Fruit fly (Drosophila melanogaster) whole organism, embryonic: ENCODE results near the gene MTPAP.

ENCODE experiments used
- Abd-B ChIP-seq: fragments of 200-800 bp; sonication (Bioruptor generic); optimal IDR thresholded peaks from 2 replicates; lab custom pipeline; 2018; ENCODE audit warnings: missing biosample characterization, mild to moderate bottlenecking, missing genetic modification characterization, moderate library complexity
- Asciz ChIP-seq: fragments of 200-800 bp; sonication (Bioruptor generic); optimal IDR thresholded peaks from 2 replicates; lab custom pipeline; 2017; ENCODE audit warnings: missing biosample characterization, mild to moderate bottlenecking, missing genetic modification characterization, missing genetic modification reagents
- Atf3 ChIP-seq: fragments of 200-800 bp; sonication (Bioruptor generic); optimal IDR thresholded peaks from 3 replicates; lab custom pipeline; 2016; ENCODE audit warnings: missing biosample characterization, missing genetic modification characterization
- CG10979 ChIP-seq: fragments of 200-800 bp; sonication (Bioruptor generic); optimal IDR thresholded peaks from 2 replicates; lab custom pipeline; 2018; ENCODE audit warnings: missing biosample characterization, mild to moderate bottlenecking, missing genetic modification characterization, moderate library complexity
- CG12155 ChIP-seq: fragments of 200-800 bp; sonication (Bioruptor generic); optimal IDR thresholded peaks from 3 replicates; lab custom pipeline; 2016; ENCODE audit warnings: missing biosample characterization, missing genetic modification characterization
- CG14860 ChIP-seq: fragments of 200-800 bp; sonication (Bioruptor generic); IDR thresholded peaks from 3 replicates; pipeline ENCODE4 v1.3.6; 2022; ENCODE audit warnings: missing biosample characterization, missing genetic modification characterization; ENCODE audit not compliant: partially characterized antibody
- CG15269 ChIP-seq: fragments of 200-800 bp; sonication (Bioruptor generic); optimal IDR thresholded peaks from 2 replicates; lab custom pipeline; 2018; ENCODE audit warnings: missing biosample characterization, mild to moderate bottlenecking, missing genetic modification characterization, moderate library complexity
- CG16779 ChIP-seq: fragments of 200-800 bp; sonication (Bioruptor generic); IDR thresholded peaks from 2 replicates; pipeline ENCODE4 v1.3.6; 2022; ENCODE audit warnings: missing biosample characterization, missing genetic modification characterization
- CG1792 ChIP-seq: fragments of 200-800 bp; sonication (Bioruptor generic); optimal IDR thresholded peaks from 2 replicates; lab custom pipeline; 2016; ENCODE audit warnings: missing biosample characterization, missing genetic modification characterization
- CG2202 ChIP-seq: fragments of 200-800 bp; sonication (Bioruptor generic); optimal IDR thresholded peaks from 2 replicates; lab custom pipeline; 2018; ENCODE audit warnings: missing biosample characterization, mild to moderate bottlenecking, missing genetic modification characterization
- CG30431 ChIP-seq: fragments of 200-800 bp; sonication (Bioruptor generic); optimal IDR thresholded peaks from 2 replicates; lab custom pipeline; 2017; ENCODE audit warnings: missing biosample characterization, missing genetic modification characterization
- CG31441 ChIP-seq: fragments of 200-800 bp; sonication (Bioruptor generic); IDR thresholded peaks from 2 replicates; pipeline ENCODE4 v1.3.6; 2022; ENCODE audit warnings: missing biosample characterization, missing genetic modification characterization
- CG4328 ChIP-seq: fragments of 200-800 bp; sonication (Bioruptor generic); optimal IDR thresholded peaks from 3 replicates; lab custom pipeline; 2017; ENCODE audit warnings: missing biosample characterization, missing genetic modification reagents, missing genetic modification characterization
- CG43689 ChIP-seq: fragments of 200-800 bp; sonication (Bioruptor generic); IDR thresholded peaks from 2 replicates; pipeline ENCODE4 v1.3.6; 2022; ENCODE audit warnings: missing biosample characterization, missing genetic modification characterization
- CG5245 ChIP-seq: fragments of 200-800 bp; sonication (Bioruptor generic); optimal IDR thresholded peaks from 3 replicates; lab custom pipeline; 2016; ENCODE audit warnings: missing biosample characterization, missing genetic modification characterization
- CG6175 ChIP-seq: fragments of 200-800 bp; sonication (Bioruptor generic); IDR thresholded peaks from 3 replicates; pipeline ENCODE4 v1.3.6; 2022; ENCODE audit warnings: missing biosample characterization, missing genetic modification characterization
- CG8290 ChIP-seq, 3 experiments: fragments of 200-800 bp; sonication (Bioruptor generic); optimal IDR thresholded peaks; 2 replicates each; lab custom pipeline; 2016 to 2019; ENCODE audit warnings: missing biosample characterization in 3 of 3, missing genetic modification characterization in 3 of 3, mild to moderate bottlenecking in 2 of 3, moderate library complexity in 1 of 3
- CG8359 ChIP-seq: fragments of 200-800 bp; sonication (Bioruptor generic); optimal IDR thresholded peaks from 2 replicates; lab custom pipeline; 2017; ENCODE audit warnings: missing biosample characterization, mild to moderate bottlenecking, missing genetic modification characterization, borderline replicate concordance
- CG8944 ChIP-seq: fragments of 200-800 bp; sonication (Bioruptor generic); optimal IDR thresholded peaks from 3 replicates; lab custom pipeline; 2016; ENCODE audit warnings: missing biosample characterization, missing genetic modification characterization
- Dek ChIP-seq: fragments of 200-800 bp; sonication (Bioruptor generic); optimal IDR thresholded peaks from 3 replicates; lab custom pipeline; 2019; ENCODE audit warnings: missing biosample characterization, mild to moderate bottlenecking, missing genetic modification characterization, moderate library complexity
- Dll ChIP-seq: fragments of 200-800 bp; sonication (Bioruptor generic); IDR thresholded peaks from 4 replicates; pipeline ENCODE4 v1.3.6; 2022; ENCODE audit warnings: missing biosample characterization, missing genetic modification characterization; ENCODE audit not compliant: partially characterized antibody
- Doc3 ChIP-seq: fragments of 200-800 bp; sonication (Bioruptor generic); IDR thresholded peaks from 3 replicates; pipeline ENCODE4 v1.3.6; 2022; ENCODE audit warnings: missing biosample characterization, missing genetic modification characterization; ENCODE audit not compliant: partially characterized antibody
- MESR4 ChIP-seq: fragments of 200-800 bp; sonication (Bioruptor generic); optimal IDR thresholded peaks from 2 replicates; lab custom pipeline; 2018; ENCODE audit warnings: missing biosample characterization, mild to moderate bottlenecking, missing genetic modification characterization, moderate library complexity
- NC2α ChIP-seq: fragments of 200-800 bp; sonication (Bioruptor generic); optimal IDR thresholded peaks from 2 replicates; lab custom pipeline; 2016; ENCODE audit warnings: missing biosample characterization, missing genetic modification characterization
- Ptx1 ChIP-seq: fragments of 200-800 bp; sonication (Bioruptor generic); IDR thresholded peaks from 2 replicates; pipeline ENCODE4 v1.3.6; 2022; ENCODE audit warnings: missing biosample characterization, missing genetic modification characterization
- Ssrp ChIP-seq: fragments of 200-800 bp; sonication (Bioruptor generic); optimal IDR thresholded peaks from 2 replicates; lab custom pipeline; 2018; ENCODE audit warnings: missing biosample characterization, mild to moderate bottlenecking, missing genetic modification characterization, moderate library complexity
- TFAM ChIP-seq: fragments of 200-800 bp; sonication (Bioruptor generic); optimal IDR thresholded peaks from 2 replicates; lab custom pipeline; 2017; ENCODE audit warnings: missing biosample characterization, missing genetic modification characterization, inconsistent platforms
- ash1 ChIP-seq: fragments of 200-800 bp; sonication (Bioruptor generic); optimal IDR thresholded peaks from 2 replicates; lab custom pipeline; 2018; ENCODE audit warnings: missing biosample characterization, mild to moderate bottlenecking, missing genetic modification characterization
- bab2 ChIP-seq: fragments of 200-800 bp; sonication (Bioruptor generic); optimal IDR thresholded peaks from 2 replicates; lab custom pipeline; 2016; ENCODE audit warnings: missing biosample characterization, missing genetic modification characterization
- bcd ChIP-seq: fragments of 200-800 bp; sonication (Bioruptor generic); optimal IDR thresholded peaks from 2 replicates; lab custom pipeline; 2017; ENCODE audit warnings: missing biosample characterization, mild to moderate bottlenecking, missing genetic modification characterization
- bowl ChIP-seq: fragments of 200-800 bp; sonication (Bioruptor generic); IDR thresholded peaks from 2 replicates; pipeline ENCODE4 v1.3.6; 2022; ENCODE audit warnings: missing biosample characterization, missing genetic modification characterization
- caup ChIP-seq: fragments of 200-800 bp; sonication (Bioruptor generic); optimal IDR thresholded peaks from 3 replicates; lab custom pipeline; 2017; ENCODE audit warnings: missing biosample characterization, mild to moderate bottlenecking, missing genetic modification characterization, moderate library complexity; ENCODE audit not compliant: severe bottlenecking
- dimm ChIP-seq: fragments of 200-800 bp; sonication (Bioruptor generic); IDR thresholded peaks from 2 replicates; pipeline ENCODE4 v1.3.6; 2022; ENCODE audit warnings: missing biosample characterization, missing genetic modification characterization
- dysf ChIP-seq: fragments of 200-800 bp; sonication (Bioruptor generic); IDR thresholded peaks from 3 replicates; pipeline ENCODE4 v1.3.6; 2022; ENCODE audit warnings: missing biosample characterization, missing genetic modification characterization
- exex ChIP-seq: fragments of 200-800 bp; sonication (Bioruptor generic); optimal IDR thresholded peaks from 4 replicates; lab custom pipeline; 2018; ENCODE audit warnings: missing biosample characterization, mild to moderate bottlenecking, missing genetic modification characterization, moderate library complexity
- ftz-f1 ChIP-seq: fragments of 200-800 bp; sonication (Bioruptor generic); optimal IDR thresholded peaks from 2 replicates; lab custom pipeline; 2016; ENCODE audit warnings: missing biosample characterization, missing genetic modification characterization
- grau ChIP-seq: fragments of 200-800 bp; optimal IDR thresholded peaks from 3 replicates; lab custom pipeline; 2019; ENCODE audit warnings: missing biosample characterization, mild to moderate bottlenecking, missing genetic modification characterization, moderate library complexity
- ind ChIP-seq: fragments of 200-800 bp; sonication (Bioruptor generic); optimal IDR thresholded peaks from 3 replicates; lab custom pipeline; 2016; ENCODE audit warnings: missing biosample characterization, missing genetic modification characterization
- inv ChIP-seq: fragments of 200-800 bp; sonication (Bioruptor generic); IDR thresholded peaks from 2 replicates; pipeline ENCODE4 v1.3.6; 2022; ENCODE audit warnings: missing biosample characterization, missing genetic modification characterization; ENCODE audit not compliant: partially characterized antibody
- knrl ChIP-seq: fragments of 200-800 bp; sonication (Bioruptor generic); IDR thresholded peaks from 3 replicates; pipeline ENCODE4 v1.3.6; 2022; ENCODE audit warnings: missing biosample characterization, missing genetic modification characterization; ENCODE audit not compliant: partially characterized antibody
- nmo ChIP-seq: fragments of 200-800 bp; sonication (Bioruptor generic); optimal IDR thresholded peaks from 2 replicates; lab custom pipeline; 2018; ENCODE audit warnings: missing biosample characterization, mild to moderate bottlenecking, missing genetic modification characterization, moderate library complexity
- otp ChIP-seq: fragments of 200-800 bp; sonication (Bioruptor generic); IDR thresholded peaks from 3 replicates; pipeline ENCODE4, ENCODE4 v1.3.6; 2022; ENCODE audit warnings: missing biosample characterization, missing genetic modification characterization
- pb ChIP-seq: fragments of 200-800 bp; sonication (Bioruptor generic); optimal IDR thresholded peaks from 3 replicates; lab custom pipeline; 2016; ENCODE audit warnings: missing biosample characterization, missing genetic modification characterization
- rib ChIP-seq: fragments of 200-800 bp; sonication (Bioruptor generic); IDR thresholded peaks from 2 replicates; pipeline ENCODE4 v1.3.6; 2022; ENCODE audit warnings: missing biosample characterization, missing genetic modification characterization
- sens ChIP-seq: fragments of 200-800 bp; sonication (Bioruptor generic); peaks from one replicate; lab custom pipeline; 2016; ENCODE audit warnings: missing biosample characterization, missing genetic modification characterization
- stc ChIP-seq: fragments of 200-800 bp; sonication (Bioruptor generic); IDR thresholded peaks from 2 replicates; pipeline ENCODE4 v1.3.6; 2022; ENCODE audit warnings: missing biosample characterization, missing genetic modification characterization
- sug ChIP-seq: fragments of 200-800 bp; optimal IDR thresholded peaks from 2 replicates; lab custom pipeline; 2019; ENCODE audit warnings: missing biosample characterization, mild to moderate bottlenecking, missing genetic modification characterization, moderate library complexity
- wor ChIP-seq: fragments of 200-800 bp; sonication (Bioruptor generic); IDR thresholded peaks from 2 replicates; pipeline ENCODE4 v1.3.6; 2022; ENCODE audit warnings: missing biosample characterization, missing genetic modification characterization
- zen ChIP-seq: fragments of 200-800 bp; sonication (Bioruptor generic); optimal IDR thresholded peaks from 3 replicates; lab custom pipeline; 2018; ENCODE audit warnings: missing biosample characterization, mild to moderate bottlenecking, missing genetic modification characterization, moderate library complexity

The MTPAP gene

dm6 chrX:1370104-1370802 is 21.1 kb upstream of the MTPAP start, which contains the start of gene ssx (continued):
- TF ChIP-seq CG8359 (GFP tag; lab: Kevin White, UChicago) (no peak), ash1 (GFP tag; lab: Kevin White, UChicago) (no peak), CG15269 (tag; lab: Kevin White, UChicago) (no peak), Dek (no peak), sug (peak; percentile 36), exex (tag; lab: Kevin White, UChicago) (peak; percentile 23), CG1792 (no peak), rib (GFP tag; lab: Robert Waterston, UW) (no peak), ind (GFP tag; lab: Kevin White, UChicago) (peak; percentile 18), CG12155 (GFP tag; lab: Kevin White, UChicago) (no peak), sens (GFP tag; lab: Kevin White, UChicago) (peak; percentile 70), CG8290 (GFP tag; optimal IDR thresholded peaks at IDR 0.05; lab: Kevin White, UChicago) (peak; percentile 36), CG8290 (tag; optimal IDR thresholded peaks at IDR 0.05; lab: Kevin White, UChicago) (peak in 1 of 2 experiments; percentile 62), bab2 (GFP tag; lab: Kevin White, UChicago) (peak; percentile 14), Atf3 (GFP tag; lab: Kevin White, UChicago) (no peak), TFAM (GFP tag; lab: Kevin White, UChicago) (no peak), bcd (GFP tag; lab: Kevin White, UChicago) (peak; percentile 22), MESR4 (GFP tag; lab: Kevin White, UChicago) (peak; percentile 84), CG6175 (GFP tag; lab: Robert Waterston, UW) (no peak), CG30431 (GFP tag; lab: Kevin White, UChicago) (no peak), caup (GFP tag; lab: Kevin White, UChicago) (no peak), zen (no peak), pb (GFP tag; lab: Kevin White, UChicago) (no peak), CG14860 (GFP tag; lab: Robert Waterston, UW) (peak; percentile 92), CG5245 (GFP tag; lab: Kevin White, UChicago) (no peak), CG2202 (tag; lab: Kevin White, UChicago) (no peak), Doc3 (GFP tag; lab: Robert Waterston, UW) (peak; percentile 73), knrl (GFP tag; lab: Robert Waterston, UW) (peak; percentile 76), wor (GFP tag; lab: Robert Waterston, UW) (no peak), CG16779 (no peak), CG31441 (GFP tag; lab: Robert Waterston, UW) (no peak; the same call in 1 of the 2 replicates), Ssrp (tag; lab: Kevin White, UChicago) (peak; percentile 12), stc (GFP tag; lab: Robert Waterston, UW) (peak; percentile 52), bowl (GFP tag; lab: Robert Waterston, UW) (no peak), CG43689 (GFP tag; lab: Robert Waterston, UW) (peak; percentile 50; the same call in 1 of the 2 replicates), ftz-f1 (GFP tag; lab: Kevin White, UChicago) (no peak), otp (GFP tag; lab: Robert Waterston, UW) (peak; percentile 50; the same call in 1 of the 3 replicates), Dll (GFP tag; lab: Robert Waterston, UW) (peak; percentile 87), CG4328 (GFP tag; lab: Kevin White, UChicago) (no peak), Ptx1 (no peak), NC2α (GFP tag; lab: Kevin White, UChicago) (no peak), inv (GFP tag; lab: Robert Waterston, UW) (peak; percentile 71), CG10979 (peak; percentile 23), grau (tag; lab: Kevin White, UChicago) (peak; percentile 39), nmo (GFP tag; lab: Kevin White, UChicago) (peak; percentile 19), Asciz (GFP tag; lab: Kevin White, UChicago) (no peak), dysf (GFP tag; lab: Robert Waterston, UW) (peak; percentile 60; the same call in 1 of the 3 replicates), CG8944 (peak; percentile 15), dimm (GFP tag; lab: Robert Waterston, UW) (no peak), Abd-B (no peak)
